Worm (Caenorhabditis elegans): Measurements from ENCODE around the gene C50A2.3.
"Not testable (repeated sequence)": the region's sequence is repeated elsewhere in the genome, so short reads cannot be mapped to it uniquely, and the experiment has no call there.

Gene C50A2.3

ce11 chrIV:1157928-1158327, at the start of gene C50A2.3:
C50A2.3 (minus strand) TSS chrIV:1158028.
- TF ChIP-seq pag-3 (tag; optimal IDR thresholded peaks at IDR 0.05; ENCODE audit: borderline replicate concordance, insufficient read depth), result no peak
- TF ChIP-seq egl-13 (tag; optimal IDR thresholded peaks at IDR 0.05), result no peak
- TF ChIP-seq rnt-1 (tag; optimal IDR thresholded peaks at IDR 0.05), result no peak
- TF ChIP-seq ceh-63 (GFP tag; optimal IDR thresholded peaks at IDR 0.05), result no peak
- TF ChIP-seq C16A3.4 (tag; optimal IDR thresholded peaks at IDR 0.05), result no peak
- TF ChIP-seq fkh-10 (GFP tag; optimal IDR thresholded peaks at IDR 0.05), result no peak
- TF ChIP-seq vab-15 (tag; optimal IDR thresholded peaks at IDR 0.05), result no peak
- no peak for TF ChIP-seq nhr-11 (tag; optimal IDR thresholded peaks at IDR 0.05)
- TF ChIP-seq lin-15B (tag; optimal IDR thresholded peaks at IDR 0.05), result no peak

- TF ChIP-seq nhr-85 (tag) (peak; percentile 6), unc-86 (tag; optimal IDR thresholded peaks at IDR 0.05) (no peak), ceh-90 (tag; optimal IDR thresholded peaks at IDR 0.05) (no peak), hlh-4 (tag; optimal IDR thresholded peaks at IDR 0.05) (no peak)
These were observed 47.0 kb upstream of the C50A2.3 start, which contains the start of gene dsl-2 for ce11 chrIV:1204870-1205269. dsl-2 (minus strand) TSS chrIV:1204970.

ce11 chrIV:1199501-1199900, 41.7 kb upstream of the C50A2.3 start:
- no peak for TF ChIP-seq ceh-63 (GFP tag; optimal IDR thresholded peaks at IDR 0.05)
- TF ChIP-seq efl-3 (GFP tag; optimal IDR thresholded peaks at IDR 0.05), result no peak
- no peak for TF ChIP-seq tlp-1 (tag; optimal IDR thresholded peaks at IDR 0.05)
- TF ChIP-seq rnt-1 (tag; optimal IDR thresholded peaks at IDR 0.05), result no peak
- TF ChIP-seq jun-1 (tag; optimal IDR thresholded peaks at IDR 0.05), result no peak
- TF ChIP-seq sup-37 (GFP tag; optimal IDR thresholded peaks at IDR 0.05), result no peak
- TF ChIP-seq aha-1 (tag; optimal IDR thresholded peaks at IDR 0.05), result no peak
- TF ChIP-seq nhr-76 (tag; optimal IDR thresholded peaks at IDR 0.05), result no peak
- no peak for TF ChIP-seq snpc-4 (tag; optimal IDR thresholded peaks at IDR 0.05)
- TF ChIP-seq dpl-1 (GFP tag; optimal IDR thresholded peaks at IDR 0.05), result no peak

ce11 chrIV:1192765-1193164, 34.9 kb upstream of the C50A2.3 start, which contains the start of gene spl-3:
spl-3 (plus strand) TSS chrIV:1193065.
- TF ChIP-seq swsn-7 (tag; optimal IDR thresholded peaks at IDR 0.05), result no peak
- no peak for TF ChIP-seq fkh-10 (GFP tag; optimal IDR thresholded peaks at IDR 0.05)
- TF ChIP-seq rnt-1 (tag; optimal IDR thresholded peaks at IDR 0.05), result no peak
- no peak for TF ChIP-seq nhr-76 (tag; optimal IDR thresholded peaks at IDR 0.05)
- no peak for TF ChIP-seq elt-2 (tag; optimal IDR thresholded peaks at IDR 0.05)
- no peak for TF ChIP-seq C16A3.4 (tag; optimal IDR thresholded peaks at IDR 0.05)
- no peak for TF ChIP-seq nhr-85 (tag)
- TF ChIP-seq lin-13 (GFP tag; optimal IDR thresholded peaks at IDR 0.05), result no peak
- TF ChIP-seq lin-35 (GFP tag; optimal IDR thresholded peaks at IDR 0.05), result no peak
- TF ChIP-seq nhr-20 (tag; optimal IDR thresholded peaks at IDR 0.05), result no peak
- TF ChIP-seq nhr-11 (tag; optimal IDR thresholded peaks at IDR 0.05), result no peak
- TF ChIP-seq fkh-4 (tag; optimal IDR thresholded peaks at IDR 0.05; ENCODE audit: borderline replicate concordance), result no peak
- TF ChIP-seq unc-98 (GFP tag; IDR thresholded peaks at IDR 0.05), result no peak
- no peak for TF ChIP-seq ceh-82 (tag; optimal IDR thresholded peaks at IDR 0.05)
- TF ChIP-seq ets-5 (GFP tag; IDR thresholded peaks at IDR 0.05), result no peak

- TF ChIP-seq nhr-19 (GFP tag; conservative IDR thresholded peaks at IDR 0.05); swsn-7 (tag; optimal IDR thresholded peaks at IDR 0.05); nhr-85 (tag): not testable (repeated sequence)
These were observed 29.7 kb upstream of the C50A2.3 start, which contains the start of gene mdt-20 for ce11 chrIV:1187502-1187901. mdt-20 (plus strand) TSS chrIV:1187802.

- TF ChIP-seq swsn-7 (tag; optimal IDR thresholded peaks at IDR 0.05); hlh-17 (GFP tag; optimal IDR thresholded peaks at IDR 0.05; ENCODE audit: borderline replicate concordance); lin-13 (GFP tag; optimal IDR thresholded peaks at IDR 0.05): not testable (repeated sequence)
These were observed 24.5 kb upstream of the C50A2.3 start, which contains the start of gene rmif-2 for ce11 chrIV:1182292-1182691. rmif-2 (plus strand) TSS chrIV:1182592.
